Fruit fly (Drosophila melanogaster): Measurements from ENCODE around the gene Nhe1.

DNA sequence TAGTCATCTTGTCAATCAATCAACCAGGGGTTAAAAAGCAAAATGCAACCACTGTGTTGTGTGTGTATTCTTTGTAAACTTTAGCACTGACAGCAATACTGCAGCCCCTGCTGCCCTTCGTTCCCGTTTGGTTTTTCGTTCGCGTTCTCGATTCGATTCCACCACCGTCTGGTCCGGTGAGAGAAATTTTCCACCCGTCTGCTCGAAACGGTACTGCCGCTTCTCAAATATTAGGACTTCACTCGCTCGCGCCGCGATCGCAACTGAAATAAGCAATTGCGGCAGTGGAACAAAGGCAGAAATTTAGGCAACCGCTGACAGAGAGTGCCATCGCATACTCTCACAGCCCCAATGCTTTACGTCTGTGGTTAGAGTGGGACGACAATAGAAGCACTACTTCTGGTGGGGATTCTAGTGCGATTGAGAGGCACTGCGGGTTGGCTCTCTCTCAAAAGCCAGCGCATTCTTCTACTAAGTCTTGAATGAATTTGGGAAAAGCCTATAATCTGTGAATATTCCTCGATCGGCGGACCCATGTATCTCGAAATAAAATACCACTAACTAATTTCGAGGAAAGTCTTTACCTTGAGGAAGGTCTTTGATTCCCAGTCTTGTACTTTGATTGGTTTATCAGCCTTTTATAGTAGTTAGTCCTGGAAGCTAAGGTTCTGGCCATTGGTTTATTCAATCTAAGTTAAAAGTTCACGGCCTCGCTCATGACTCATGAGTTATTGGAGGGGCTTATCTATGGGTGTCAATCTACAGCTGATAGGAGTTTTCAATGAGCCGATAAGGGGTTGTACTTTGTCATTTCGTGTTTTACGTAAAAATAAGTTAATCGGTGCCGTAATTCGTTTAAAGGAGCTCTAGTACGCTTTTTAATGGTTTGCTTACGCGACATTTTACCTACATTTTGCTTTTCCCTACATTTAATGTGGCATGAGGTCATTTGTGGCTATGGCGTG, 22.7 kb upstream of the Nhe1 start:
- TF ChIP-seq Gug (GFP tag; IDR thresholded peaks at IDR 0.05) (no peak; the same call in 3 of the 4 replicates), CG2202 (tag; optimal IDR thresholded peaks at IDR 0.05) (peak; percentile 42), Vsx1 (GFP tag; optimal IDR thresholded peaks at IDR 0.05) (peak; percentile 25), Dbx (GFP tag; IDR thresholded peaks at IDR 0.05) (peak; percentile 75; the same call in 2 of the 3 replicates), CG17829 (tag; optimal IDR thresholded peaks at IDR 0.05) (peak; percentile 50), pho (GFP tag; optimal IDR thresholded peaks at IDR 0.05) (no peak), eyg (GFP tag; optimal IDR thresholded peaks at IDR 0.05) (no peak), CG2875 (GFP tag; optimal IDR thresholded peaks at IDR 0.05) (peak; percentile 38), sr (GFP tag; IDR thresholded peaks at IDR 0.05) (peak; percentile 35; the same call in 1 of the 3 replicates), pzg (GFP tag; optimal IDR thresholded peaks at IDR 0.05) (no peak), tin (GFP tag; optimal IDR thresholded peaks at IDR 0.05) (no peak)

Data from whole organism, embryonic.